Fruit fly (Drosophila melanogaster) whole organism, adult: ENCODE measurements around the gene Max.

ENCODE experiments used
- Crg-1 ChIP-seq: fragments of 200-800 bp; sonication (Bioruptor generic); optimal IDR thresholded peaks from 2 replicates; lab custom pipeline; 2016; ENCODE audit warnings: missing biosample characterization, missing genetic modification characterization
- Hr96 ChIP-seq: fragments of 200-800 bp; sonication (Bioruptor generic); optimal IDR thresholded peaks from 2 replicates; lab custom pipeline; 2016; ENCODE audit warnings: missing biosample characterization, missing genetic modification characterization
- kay ChIP-seq: fragments of 200-800 bp; sonication (Bioruptor generic); peaks from one replicate; lab custom pipeline; 2016; ENCODE audit warnings: missing biosample characterization, missing genetic modification characterization, borderline replicate concordance
- pad ChIP-seq: fragments of 200-800 bp; sonication (Bioruptor generic); optimal IDR thresholded peaks from 3 replicates; lab custom pipeline; 2017; ENCODE audit warnings: missing biosample characterization, missing genetic modification characterization, mild to moderate bottlenecking, moderate library complexity, missing genetic modification reagents

DNA sequence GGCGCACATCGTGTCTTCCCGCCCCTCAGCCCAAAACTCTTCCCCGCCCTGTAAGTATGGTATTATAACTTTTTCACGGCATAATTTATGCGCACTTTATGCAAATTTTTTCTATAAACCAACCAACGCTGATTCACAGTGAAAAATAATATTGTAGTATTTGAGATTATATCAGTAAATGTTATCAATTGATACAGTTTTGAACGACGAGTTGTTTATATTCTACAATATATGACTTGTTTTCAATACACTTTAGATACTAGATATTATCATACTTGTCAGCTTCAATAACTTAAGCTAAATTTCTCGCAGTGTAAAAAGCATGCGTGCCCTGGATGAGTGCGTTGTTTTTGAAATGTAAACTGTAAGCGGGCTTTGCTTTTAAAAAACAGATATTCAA is 47.6 kb downstream of the Max start:
- TF ChIP-seq Crg-1, result no peak
- TF ChIP-seq Hr96 (GFP tag; lab: Kevin White, UChicago), result no peak
- TF ChIP-seq pad (GFP tag; lab: Kevin White, UChicago), result no peak
- TF ChIP-seq kay, result no peak
